Fruit fly (Drosophila melanogaster): Measurements from ENCODE around the gene CG11601.

CG11601 gene

dm6 chr2L:294452-295362 is 11.6 kb upstream of the CG11601 start, which contains the start of the genes U2af38 and Stip1 (continued):
- TF ChIP-seq Dll (GFP tag; IDR thresholded peaks at IDR 0.05; ENCODE audit: partially characterized antibody) (peak; percentile 82), ranshi (GFP tag; IDR thresholded peaks at IDR 0.05) (no peak), disco-r (GFP tag; optimal IDR thresholded peaks at IDR 0.05) (no peak), CG10462 (GFP tag; optimal IDR thresholded peaks at IDR 0.05) (no peak), mam (GFP tag; optimal IDR thresholded peaks at IDR 0.05) (peak; percentile 15), Ets65A (GFP tag) (no peak), CG4854 (GFP tag; optimal IDR thresholded peaks at IDR 0.05) (no peak), CG6765 (GFP tag; optimal IDR thresholded peaks at IDR 0.05) (no peak), CG12299 (tag; optimal IDR thresholded peaks at IDR 0.05) (no peak), CG8388 (GFP tag; optimal IDR thresholded peaks at IDR 0.05) (no peak), CG15011 (GFP tag; optimal IDR thresholded peaks at IDR 0.05) (no peak), Lhr (GFP tag; optimal IDR thresholded peaks at IDR 0.05) (peak; percentile 35), Bgb (GFP tag; IDR thresholded peaks at IDR 0.05; ENCODE audit: partially characterized antibody) (peak; percentile 62), Jarid2 (GFP tag; optimal IDR thresholded peaks at IDR 0.05) (no peak), CG4328 (GFP tag; optimal IDR thresholded peaks at IDR 0.05) (peak; percentile 24), E2f1 (GFP tag; IDR thresholded peaks at IDR 0.05) (no peak), gcm2 (GFP tag; optimal IDR thresholded peaks at IDR 0.05) (no peak), mirr (GFP tag; optimal IDR thresholded peaks at IDR 0.05) (no peak), CG3065 (GFP tag; optimal IDR thresholded peaks at IDR 0.05) (no peak), CG5180 (GFP tag; optimal IDR thresholded peaks at IDR 0.05) (no peak), bigmax (GFP tag; optimal IDR thresholded peaks at IDR 0.05) (peak; percentile 55), Ssrp (tag; optimal IDR thresholded peaks at IDR 0.05) (no peak), exex (tag; optimal IDR thresholded peaks at IDR 0.05) (no peak), unc-4 (GFP tag; IDR thresholded peaks at IDR 0.05; ENCODE audit: partially characterized antibody) (peak; percentile 76), nerfin-2 (GFP tag; IDR thresholded peaks at IDR 0.05; ENCODE audit: partially characterized antibody) (peak; percentile 43; the same call in 1 of the 2 replicates), sug (tag; optimal IDR thresholded peaks at IDR 0.05) (peak; percentile 42), CG3407 (GFP tag; optimal IDR thresholded peaks at IDR 0.05) (no peak), esg (GFP tag; conservative IDR thresholded peaks at IDR 0.05) (no peak), Awh (GFP tag; IDR thresholded peaks at IDR 0.05) (no peak), CG7963 (GFP tag; IDR thresholded peaks at IDR 0.05; ENCODE audit: partially characterized antibody) (no peak; the same call in 2 of the 3 replicates), gt (GFP tag; IDR thresholded peaks at IDR 0.05) (no peak), fru (optimal IDR thresholded peaks at IDR 0.05) (no peak), CoRest (tag; optimal IDR thresholded peaks at IDR 0.05) (peak; percentile 29), CG3163 (GFP tag; optimal IDR thresholded peaks at IDR 0.05) (no peak), tup (GFP tag; optimal IDR thresholded peaks at IDR 0.05) (no peak), CG17186 (GFP tag; optimal IDR thresholded peaks at IDR 0.05) (no peak), Fer2 (tag; optimal IDR thresholded peaks at IDR 0.05) (peak; percentile 11), Doc3 (GFP tag; IDR thresholded peaks at IDR 0.05; ENCODE audit: partially characterized antibody) (peak; percentile 61), CTCF (GFP tag; optimal IDR thresholded peaks at IDR 0.05) (peak; percentile 54), CG8944 (GFP tag; optimal IDR thresholded peaks at IDR 0.05) (peak; percentile 2), CG31388 (GFP tag; optimal IDR thresholded peaks at IDR 0.05) (no peak), CG42726 (GFP tag; IDR thresholded peaks at IDR 0.05; ENCODE audit: partially characterized antibody) (0 out of 2 replicates have a peak, but pooled peaks have one; percentile 16), gro (GFP tag; optimal IDR thresholded peaks at IDR 0.05) (no peak), CG7839 (tag; optimal IDR thresholded peaks at IDR 0.05) (peak; percentile 20), slp2 (GFP tag; optimal IDR thresholded peaks at IDR 0.05) (no peak), CG11085 (GFP tag; IDR thresholded peaks at IDR 0.05) (no peak), gsb (GFP tag; IDR thresholded peaks at IDR 0.05) (no peak), grn (GFP tag; optimal IDR thresholded peaks at IDR 0.05) (no peak), B-H1 (GFP tag; IDR thresholded peaks at IDR 0.05) (no peak)

Measured in whole organism, embryonic.